Fruit fly (Drosophila melanogaster) whole organism, wandering third instar larva: ENCODE data around the gene CG32249.

Experiments used
- Abd-B ChIP-seq: fragments of >200 bp; optimal IDR thresholded peaks from 2 replicates; lab custom pipeline; 2017; ENCODE audit warnings: missing biosample characterization, missing genetic modification characterization
- CG32264 ChIP-seq: fragments of 200-800 bp; sonication (Bioruptor generic); optimal IDR thresholded peaks from 2 replicates; lab custom pipeline; 2016; ENCODE audit warnings: missing biosample characterization, missing genetic modification characterization
- CG9705 ChIP-seq: fragments of 200-800 bp; sonication (Bioruptor generic); optimal IDR thresholded peaks from 2 replicates; lab custom pipeline; 2018; ENCODE audit warnings: missing biosample characterization, mild to moderate bottlenecking, missing genetic modification characterization
- CrebA ChIP-seq: fragments of 200-800 bp; sonication (Bioruptor generic); optimal IDR thresholded peaks from 2 replicates; lab custom pipeline; 2016; ENCODE audit warnings: missing biosample characterization, mild to moderate bottlenecking, missing genetic modification characterization, borderline replicate concordance
- Dfd ChIP-seq: fragments of >200 bp; optimal IDR thresholded peaks from 2 replicates; lab custom pipeline; 2017; ENCODE audit warnings: missing biosample characterization, missing genetic modification characterization
- Dif ChIP-seq: fragments of 200-275, 200-300 bp; sonication (Bioruptor generic); optimal IDR thresholded peaks from 2 replicates; lab custom pipeline; 2018; ENCODE audit warnings: missing biosample characterization, missing genetic modification characterization; ENCODE audit not compliant: partially characterized antibody
- GATAd ChIP-seq: sonication (Bioruptor generic); optimal IDR thresholded peaks from 2 replicates; lab custom pipeline; 2016; ENCODE audit warnings: missing biosample characterization, missing genetic modification characterization
- HLH106 ChIP-seq: fragments of 200-800 bp; optimal IDR thresholded peaks from 3 replicates; lab custom pipeline; 2019; ENCODE audit warnings: missing biosample characterization, mild to moderate bottlenecking, missing genetic modification characterization, moderate library complexity
- Hr78 ChIP-seq: fragments of >200 bp; optimal IDR thresholded peaks from 2 replicates; lab custom pipeline; 2017; ENCODE audit warnings: missing biosample characterization, missing genetic modification characterization
- Hr83 ChIP-seq: fragments of 200-300 bp; sonication (Bioruptor generic); optimal IDR thresholded peaks from 2 replicates; lab custom pipeline; 2016; ENCODE audit warnings: missing biosample characterization, mild to moderate bottlenecking, missing genetic modification characterization, moderate library complexity; ENCODE audit not compliant: poor library complexity, severe bottlenecking
- Jra ChIP-seq: sonication (Bioruptor generic); optimal IDR thresholded peaks from 2 replicates; lab custom pipeline; 2016; ENCODE audit warnings: missing biosample characterization, missing genetic modification characterization
- Myc ChIP-seq: fragments of >200 bp; optimal IDR thresholded peaks from 2 replicates; lab custom pipeline; 2017
- N ChIP-seq: fragments of >200 bp; optimal IDR thresholded peaks from 2 replicates; lab custom pipeline; 2018; ENCODE audit warnings: missing biosample characterization, missing external identifiers, missing genetic modification characterization
- Rel ChIP-seq, 2 experiments: fragments of 200-800 bp; sonication (Bioruptor generic) in 1 of 2; optimal IDR thresholded peaks; 2 replicates in 1 of 2; 3 replicates in 1 of 2; lab custom pipeline; 2016 to 2019; ENCODE audit warnings: mild to moderate bottlenecking in 2 of 2, missing biosample characterization in 2 of 2, missing genetic modification characterization in 2 of 2, moderate library complexity in 1 of 2
- Sp1 ChIP-seq: fragments of 200-800 bp; sonication (Bioruptor generic); optimal IDR thresholded peaks from 3 replicates; lab custom pipeline; 2019; ENCODE audit warnings: missing biosample characterization, mild to moderate bottlenecking, missing genetic modification characterization, moderate library complexity
- br ChIP-seq: fragments of 200-800 bp; sonication (Bioruptor generic); optimal IDR thresholded peaks from 2 replicates; lab custom pipeline; 2016; ENCODE audit warnings: missing biosample characterization, missing genetic modification characterization
- dl ChIP-seq, 2 experiments: fragments of 175-275, 200-275 bp in 1 of 2; fragments of 200-275 bp in 1 of 2; sonication (Bioruptor generic); optimal IDR thresholded peaks; lab custom pipeline; 2018; ENCODE audit warnings: mild to moderate bottlenecking in 2 of 2, missing biosample characterization in 2 of 2, missing genetic modification characterization in 2 of 2, moderate library complexity in 2 of 2; ENCODE audit not compliant: partially characterized antibody in 2 of 2, insufficient read depth in 1 of 2
- dmrt93B ChIP-seq: fragments of 200-800 bp; sonication (Bioruptor generic); optimal IDR thresholded peaks from 2 replicates; lab custom pipeline; 2018; ENCODE audit warnings: missing biosample characterization, mild to moderate bottlenecking, missing genetic modification characterization
- dsf ChIP-seq: sonication (Bioruptor generic); optimal IDR thresholded peaks from 2 replicates; lab custom pipeline; 2016; ENCODE audit warnings: missing biosample characterization, missing genetic modification characterization, borderline replicate concordance
- ey ChIP-seq: fragments of 200-800 bp; sonication (Bioruptor generic); optimal IDR thresholded peaks from 2 replicates; lab custom pipeline; 2016; ENCODE audit warnings: missing biosample characterization, missing genetic modification characterization
- fru ChIP-seq: fragments of 200-800 bp; sonication (Bioruptor generic); optimal IDR thresholded peaks from 3 replicates; lab custom pipeline; 2016; ENCODE audit warnings: missing biosample characterization, mild to moderate bottlenecking, missing genetic modification characterization
- h ChIP-seq: fragments of 200-800 bp; sonication (Bioruptor generic); optimal IDR thresholded peaks from 3 replicates; lab custom pipeline; 2016; ENCODE audit warnings: missing biosample characterization, mild to moderate bottlenecking, missing genetic modification characterization
- lola ChIP-seq: fragments of >200 bp; optimal IDR thresholded peaks from 2 replicates; lab custom pipeline; 2017; ENCODE audit warnings: missing biosample characterization, missing genetic modification characterization
- rgr ChIP-seq: fragments of 200-800 bp; sonication (Bioruptor generic); optimal IDR thresholded peaks from 3 replicates; lab custom pipeline; 2016; ENCODE audit warnings: missing biosample characterization, mild to moderate bottlenecking, missing genetic modification characterization
- sv ChIP-seq: fragments of 200-800 bp; sonication (Bioruptor generic); optimal IDR thresholded peaks from 3 replicates; lab custom pipeline; 2016; ENCODE audit warnings: missing biosample characterization, missing genetic modification characterization
- usp ChIP-seq: fragments of >200 bp; optimal IDR thresholded peaks from 2 replicates; lab custom pipeline; 2017; ENCODE audit warnings: missing biosample characterization, missing genetic modification characterization
- woc ChIP-seq: sonication (Bioruptor generic); optimal IDR thresholded peaks from 2 replicates; lab custom pipeline; 2016; ENCODE audit warnings: missing biosample characterization, mild to moderate bottlenecking, missing genetic modification characterization

Gene CG32249

DNA sequence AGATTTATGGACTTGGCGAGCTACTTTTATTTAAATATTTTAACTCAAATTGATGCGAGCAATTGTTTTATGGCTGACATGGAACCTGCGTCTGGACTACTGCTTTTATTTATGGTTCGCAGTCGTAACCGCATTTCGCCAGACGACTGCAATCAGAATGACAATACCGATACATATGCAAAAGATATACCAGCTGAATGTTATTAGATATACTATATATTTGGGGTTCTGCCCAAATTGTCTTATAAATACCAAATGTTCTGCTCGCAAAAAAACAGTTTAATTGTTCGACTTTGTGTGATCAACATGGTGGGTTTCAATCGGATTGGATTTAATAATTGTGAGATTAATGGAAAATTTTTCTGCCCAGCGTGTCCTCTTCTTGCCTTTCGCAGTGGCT lies at the start of gene CG32249:
Gene CG32249 (plus strand): TSS at position 301 of the 400 bp plus-strand sequence.
- TF ChIP-seq HLH106 (tag; lab: Kevin White, UChicago) (no peak), Rel (GFP tag; optimal IDR thresholded peaks at IDR 0.05; lab: Kevin White, UChicago) (no peak), Rel (tag; optimal IDR thresholded peaks at IDR 0.05; lab: Kevin White, UChicago) (no peak), woc (GFP tag; lab: Kevin White, UChicago) (no peak)

DNA sequence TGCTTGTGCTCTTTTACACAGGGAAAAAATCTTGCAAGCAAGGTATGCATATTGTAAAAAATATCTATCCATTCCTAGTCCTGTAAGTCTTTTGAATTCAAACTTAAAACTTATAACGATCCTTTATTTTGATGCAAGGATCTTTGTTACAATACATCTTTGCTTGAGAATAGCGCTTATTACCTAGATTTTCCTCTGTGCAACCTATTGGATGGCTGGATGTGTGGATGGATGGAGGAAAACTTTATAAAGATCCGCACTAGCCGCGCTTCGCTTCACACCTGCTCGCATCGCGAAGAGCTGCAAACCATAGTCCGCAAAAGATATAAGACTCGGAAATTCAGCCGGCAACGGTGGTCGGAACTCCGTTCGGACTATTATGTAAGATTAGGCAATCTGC lies 48.4 kb upstream of the CG32249 start, which contains the start of gene CG15020:
Gene CG15020 (plus strand): TSS at position 301 of the 400 bp plus-strand sequence.
- no peak for TF ChIP-seq sv (GFP tag; lab: Kevin White, UChicago)
- TF ChIP-seq rgr (GFP tag; lab: Kevin White, UChicago): no peak
- TF ChIP-seq N (GFP tag; lab: Kevin White, UChicago): no peak
- no peak for TF ChIP-seq dmrt93B (GFP tag; lab: Kevin White, UChicago)
- no peak for TF ChIP-seq CrebA (GFP tag; lab: Kevin White, UChicago)
- no peak for TF ChIP-seq dsf (GFP tag; lab: Kevin White, UChicago)
- no peak for TF ChIP-seq Myc
- TF ChIP-seq usp (GFP tag; lab: Kevin White, UChicago): no peak
- no peak for TF ChIP-seq woc (GFP tag; lab: Kevin White, UChicago)
- TF ChIP-seq br (GFP tag; lab: Kevin White, UChicago): no peak
- no peak for TF ChIP-seq fru (GFP tag; lab: Kevin White, UChicago)
- no peak for TF ChIP-seq Sp1 (GFP tag; lab: Kevin White, UChicago)
- TF ChIP-seq Hr78 (GFP tag; lab: Kevin White, UChicago): no peak
- no peak for TF ChIP-seq Dif (GFP tag; lab: Kevin White, UChicago)

DNA sequence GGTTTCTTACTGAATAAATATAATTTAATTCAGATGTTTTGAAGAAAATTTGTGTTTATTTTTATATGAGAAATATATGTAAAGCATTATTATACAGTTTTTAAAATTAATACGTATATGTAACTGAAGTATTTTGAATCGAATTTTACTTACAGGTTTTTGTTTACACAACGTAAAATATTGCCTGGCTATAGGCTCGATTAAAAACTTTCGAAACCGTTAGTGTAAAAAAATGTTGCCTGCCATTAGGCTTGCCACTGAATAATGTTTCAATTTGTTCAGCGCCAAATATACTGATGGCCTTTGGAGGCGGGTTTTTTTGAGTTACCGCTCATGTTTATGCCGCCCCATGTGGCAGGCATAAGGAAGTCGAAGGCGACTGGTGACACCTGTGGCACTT lies 43.2 kb upstream of the CG32249 start:
- peak; percentile 74 for TF ChIP-seq Myc
- no peak for TF ChIP-seq GATAd
- no peak for TF ChIP-seq ey
- no peak for TF ChIP-seq sv (GFP tag; lab: Kevin White, UChicago)
- peak; percentile 32 for TF ChIP-seq N (GFP tag; lab: Kevin White, UChicago)

DNA sequence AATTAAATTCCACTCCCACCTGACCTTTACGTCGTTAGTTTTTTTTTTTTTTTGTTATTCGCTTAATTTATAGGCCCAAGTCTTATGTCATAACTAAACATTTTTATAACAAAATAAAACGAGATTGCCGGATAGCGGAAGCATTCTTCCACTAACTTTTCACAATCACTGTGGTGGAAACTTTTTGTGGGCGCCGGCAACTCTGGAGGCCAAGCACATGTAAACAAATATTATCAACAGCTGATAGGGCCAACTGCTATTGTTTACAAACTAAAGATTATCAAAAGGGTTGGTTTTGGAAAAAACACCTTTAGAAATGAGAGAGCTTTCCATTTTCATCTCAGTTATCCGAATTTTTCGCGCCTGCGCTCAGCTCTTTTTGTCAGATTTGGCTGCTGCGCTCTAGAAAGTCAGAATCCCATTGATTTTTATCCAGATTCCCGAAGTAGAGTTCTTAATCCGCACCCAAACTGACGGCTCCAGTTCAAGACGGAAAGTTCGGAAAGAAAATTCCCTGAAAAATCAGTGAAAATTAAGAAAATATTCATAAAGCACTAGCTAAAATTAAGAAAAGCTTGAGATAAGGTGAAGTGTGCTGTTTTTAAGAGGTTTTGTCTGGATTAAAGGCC lies 40.8 kb upstream of the CG32249 start, which contains the start of gene nAChRbeta1:
Gene nAChRbeta1 (plus strand): TSS at position 432 of the 629 bp plus-strand sequence.
- TF ChIP-seq dsf (GFP tag; lab: Kevin White, UChicago): no peak
- TF ChIP-seq Rel (GFP tag; optimal IDR thresholded peaks at IDR 0.05; lab: Kevin White, UChicago): no peak
- TF ChIP-seq Rel (tag; optimal IDR thresholded peaks at IDR 0.05; lab: Kevin White, UChicago): no peak
- no peak for TF ChIP-seq Abd-B (GFP tag; lab: Kevin White, UChicago)
- TF ChIP-seq ey: no peak

DNA sequence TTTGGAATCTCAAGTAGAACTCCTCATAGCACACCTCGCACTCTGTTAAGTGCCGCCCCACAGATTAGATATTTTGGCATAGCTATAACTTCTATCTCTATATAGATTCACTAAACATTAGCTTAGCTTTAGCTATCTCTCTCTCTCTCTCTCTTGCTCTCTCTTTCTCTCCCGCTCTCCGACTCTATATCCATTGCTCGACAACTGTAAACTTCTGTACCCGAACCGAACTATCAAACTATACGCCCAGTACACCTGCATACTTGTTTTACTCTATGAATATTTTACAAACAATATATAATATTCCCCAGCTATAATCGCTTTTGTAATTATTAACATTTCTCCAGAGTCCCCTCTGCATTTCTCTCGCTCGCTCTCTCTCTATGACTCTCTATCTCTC lies 39.5 kb upstream of the CG32249 start:
- TF ChIP-seq Abd-B (GFP tag; lab: Kevin White, UChicago): no peak
- no peak for TF ChIP-seq HLH106 (tag; lab: Kevin White, UChicago)

DNA sequence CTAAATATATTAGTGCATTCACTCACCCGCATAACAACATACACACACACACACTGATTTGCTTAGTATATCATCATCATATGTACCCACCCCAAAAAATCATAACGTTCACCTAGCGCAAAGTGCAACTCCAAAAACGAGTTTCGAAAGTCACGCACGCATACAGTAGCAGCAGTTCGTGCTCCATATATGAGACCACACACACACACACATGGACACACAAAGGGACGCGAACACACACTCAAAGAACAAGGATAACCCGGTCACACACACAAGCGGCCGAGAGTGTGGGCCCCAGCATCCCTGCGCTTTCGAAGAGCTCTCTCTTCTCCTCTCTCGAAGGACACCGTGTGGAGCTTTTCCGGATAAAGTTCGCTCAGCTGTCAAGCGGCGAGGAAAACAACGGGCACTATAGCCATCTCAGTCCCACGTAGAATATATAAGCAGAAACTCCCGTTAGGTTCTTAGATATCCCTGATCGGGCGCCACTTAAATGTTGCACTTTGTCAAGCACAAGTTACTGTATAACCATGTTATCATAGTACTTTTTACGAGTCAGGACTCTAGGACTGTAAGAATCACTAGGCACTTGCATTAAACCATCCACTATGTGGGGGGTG lies 38.6 kb upstream of the CG32249 start:
- TF ChIP-seq Dfd (GFP tag; lab: Kevin White, UChicago) (no peak), ey (no peak), lola (GFP tag; lab: Kevin White, UChicago) (no peak), Abd-B (GFP tag; lab: Kevin White, UChicago) (no peak), N (GFP tag; lab: Kevin White, UChicago) (no peak), CrebA (GFP tag; lab: Kevin White, UChicago) (no peak), h (GFP tag; lab: Kevin White, UChicago) (no peak), Myc (no peak), br (GFP tag; lab: Kevin White, UChicago) (no peak), dl (GFP tag; optimal IDR thresholded peaks at IDR 0.05; lab: Kevin White, UChicago; ENCODE audit: insufficient read depth in 1 of 2, partially characterized antibody in 2 of 2) (no peak), Sp1 (GFP tag; lab: Kevin White, UChicago) (no peak), CG9705 (GFP tag; lab: Kevin White, UChicago) (no peak), dsf (GFP tag; lab: Kevin White, UChicago) (no peak), Jra (no peak), CG32264 (GFP tag; lab: Kevin White, UChicago) (no peak), Hr83 (GFP tag; lab: Kevin White, UChicago) (no peak)
